Worm (Caenorhabditis elegans) whole organism, early embryonic: Measurements from ENCODE around the gene snx-6.

Source experiments
- B0310.2 ChIP-seq: sonication (generic microtip); optimal IDR thresholded peaks from 2 replicates; lab custom pipeline; 2016; ENCODE audit warnings: mild to moderate bottlenecking, missing genetic modification characterization, missing compliant biosample characterization
- F13C5.2 ChIP-seq: sonication (generic microtip); optimal IDR thresholded peaks from 2 replicates; lab custom pipeline; 2017; ENCODE audit warnings: mild to moderate bottlenecking, missing genetic modification characterization, inconsistent platforms, missing compliant biosample characterization
- aly-1 ChIP-seq: sonication (generic microtip); optimal IDR thresholded peaks from 2 replicates; lab custom pipeline; 2016; ENCODE audit warnings: missing genetic modification characterization, missing compliant biosample characterization
- ama-1 ChIP-seq: fragments of 150-350 bp; optimal IDR thresholded peaks from 2 replicates; lab custom pipeline; 2014
- ceh-13 ChIP-seq: fragments of 200-800 bp; sonication (Bioruptor generic); optimal IDR thresholded peaks from 2 replicates; lab custom pipeline; 2018; ENCODE audit warnings: mild to moderate bottlenecking, missing genetic modification characterization, missing compliant biosample characterization
- ceh-36 ChIP-seq: sonication (generic microtip); optimal IDR thresholded peaks from 2 replicates; lab custom pipeline; 2016; ENCODE audit warnings: missing genetic modification characterization, inconsistent platforms, missing compliant biosample characterization
- ets-7 ChIP-seq: sonication (generic microtip); optimal IDR thresholded peaks from 2 replicates; lab custom pipeline; 2016; ENCODE audit warnings: missing genotype, missing genetic modification characterization, missing compliant biosample characterization
- flt-1 ChIP-seq: fragments of 200-800 bp; sonication (Bioruptor generic); IDR thresholded peaks from 2 replicates; pipeline ENCODE4 v1.3.6; 2022; ENCODE audit warnings: missing genetic modification characterization, missing compliant biosample characterization
- hmbx-1 ChIP-seq: sonication (generic microtip); optimal IDR thresholded peaks from 2 replicates; lab custom pipeline; 2016; ENCODE audit warnings: mild to moderate bottlenecking, missing genetic modification characterization, missing compliant biosample characterization
- hmg-4 ChIP-seq: fragments of 200-800 bp; sonication (Bioruptor generic); optimal IDR thresholded peaks from 2 replicates; lab custom pipeline; 2018; ENCODE audit warnings: mild to moderate bottlenecking, missing genetic modification characterization, missing compliant biosample characterization
- hnd-1 ChIP-seq: sonication (generic microtip); optimal IDR thresholded peaks from 2 replicates; lab custom pipeline; 2016; ENCODE audit warnings: missing genetic modification characterization, missing compliant biosample characterization
- pes-1 ChIP-seq: fragments of 200-800 bp; sonication (Bioruptor generic); IDR thresholded peaks from 2 replicates; pipeline ENCODE4 v1.3.6; 2022; ENCODE audit warnings: missing genetic modification reagents, missing genetic modification characterization, missing compliant biosample characterization
- scrt-1 ChIP-seq: fragments of 200-800 bp; sonication (Bioruptor generic); IDR thresholded peaks from 2 replicates; pipeline ENCODE4 v1.3.6; 2022; ENCODE audit warnings: missing genetic modification characterization, missing compliant biosample characterization
- sea-1 ChIP-seq: fragments of 200-800 bp; sonication (Bioruptor generic); conservative IDR thresholded peaks from 2 replicates; pipeline ENCODE4 v1.3.6; 2022; ENCODE audit warnings: missing genetic modification characterization, missing compliant biosample characterization
- tbx-11 ChIP-seq: fragments of 200-800 bp; sonication (Bioruptor generic); IDR thresholded peaks from 2 replicates; pipeline ENCODE4 v1.3.6; 2022; ENCODE audit warnings: missing genetic modification characterization, missing compliant biosample characterization
- tbx-37 ChIP-seq: fragments of 200-800 bp; sonication (Bioruptor generic); conservative IDR thresholded peaks from 2 replicates; pipeline ENCODE4 v1.3.6; 2022; ENCODE audit warnings: missing genetic modification reagents, missing genetic modification characterization, missing compliant biosample characterization
- tra-4 ChIP-seq: sonication (generic microtip); optimal IDR thresholded peaks from 2 replicates; lab custom pipeline; 2017; ENCODE audit warnings: missing genetic modification characterization, missing compliant biosample characterization

Gene snx-6

DNA sequence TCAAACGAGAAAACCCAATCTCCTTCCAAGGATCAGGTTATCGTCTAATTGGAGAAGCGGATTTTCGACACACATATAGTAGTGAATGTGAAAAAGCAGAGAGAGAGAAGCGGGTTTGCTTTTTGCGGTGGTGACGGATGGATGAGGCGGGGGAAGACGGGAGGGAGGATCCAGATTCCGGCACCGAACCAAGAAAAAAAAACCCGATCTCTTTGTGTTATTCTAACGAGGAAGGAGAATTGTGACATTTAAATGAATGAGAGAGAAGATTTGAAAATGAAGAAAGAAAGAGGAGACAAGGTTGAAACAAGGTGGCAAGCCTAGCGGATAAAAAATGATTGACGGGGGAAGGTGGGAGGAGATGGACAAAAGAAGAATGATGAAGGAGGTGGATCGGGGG is 24.0 kb upstream of the snx-6 start:
- TF ChIP-seq tbx-11 (GFP tag; lab: Robert Waterston, UW) (no peak), ceh-13 (no peak), hmg-4 (GFP tag; lab: Kevin White, UChicago) (no peak), scrt-1 (GFP tag; lab: Robert Waterston, UW) (no peak), tbx-37 (GFP tag; lab: Robert Waterston, UW) (no peak), tra-4 (no peak), ets-7 (tag; lab: Kevin White, UChicago) (no peak), ama-1 (lab: Kevin White, UChicago) (no peak), B0310.2 (tag; lab: Kevin White, UChicago) (no peak), hmbx-1 (tag; lab: Kevin White, UChicago) (no peak), hnd-1 (no peak), F13C5.2 (tag; lab: Kevin White, UChicago) (no peak), flt-1 (GFP tag; lab: Robert Waterston, UW) (no peak), sea-1 (no peak), aly-1 (no peak), ceh-36 (tag; lab: Kevin White, UChicago) (no peak), pes-1 (GFP tag; lab: Robert Waterston, UW) (no peak)

DNA sequence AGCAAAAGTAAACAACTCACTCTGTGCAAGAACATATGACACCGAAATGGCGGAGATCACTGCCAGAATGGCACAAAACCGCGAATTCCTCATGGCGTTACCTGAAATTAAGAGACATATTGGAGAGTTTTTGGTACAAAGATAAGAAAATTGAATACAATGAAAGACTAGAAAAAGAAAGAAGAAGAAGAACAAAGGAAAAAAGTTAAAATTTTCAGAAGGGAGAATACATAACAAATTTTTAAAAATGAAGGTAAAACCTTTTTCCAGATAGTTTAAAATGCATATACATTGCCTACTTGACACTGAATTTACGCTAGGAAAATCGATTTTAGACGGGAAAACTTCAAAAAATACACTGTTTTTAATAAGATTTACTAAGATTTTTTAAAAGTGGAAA is 21.4 kb upstream of the snx-6 start, which contains the start of gene lon-8:
Gene lon-8 (minus strand): TSS at position 101 of the 400 bp plus-strand sequence.
- TF ChIP-seq ets-7 (tag; lab: Kevin White, UChicago): no peak
- no peak for TF ChIP-seq sea-1
- TF ChIP-seq hmbx-1 (tag; lab: Kevin White, UChicago): no peak
- no peak for TF ChIP-seq ceh-36 (tag; lab: Kevin White, UChicago)

DNA sequence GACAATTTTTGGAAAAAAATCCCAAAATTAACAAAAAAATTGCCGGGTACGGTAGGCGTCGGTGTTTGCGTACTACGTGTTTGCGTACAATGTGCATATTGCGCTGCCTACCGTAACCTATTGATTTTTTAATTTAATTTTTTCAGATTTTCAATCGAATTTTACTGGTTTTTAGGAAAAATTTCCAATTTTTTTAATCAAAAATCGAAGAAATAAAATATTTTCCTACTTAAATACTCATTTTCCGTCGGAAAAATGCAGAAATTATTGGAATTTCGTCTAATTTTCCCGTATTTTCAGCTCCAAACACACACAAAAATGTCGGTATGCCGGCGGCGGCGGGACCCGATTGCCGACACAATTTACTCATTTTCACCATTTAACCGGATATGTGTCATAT is 6.1 kb upstream of the snx-6 start, which contains the start of gene Y59A8B.21:
Gene Y59A8B.21 (plus strand): TSS at position 301 of the 400 bp plus-strand sequence.
- TF ChIP-seq hmg-4 (GFP tag; lab: Kevin White, UChicago) (no peak), aly-1 (no peak), hnd-1 (no peak), ama-1 (lab: Kevin White, UChicago) (no peak), F13C5.2 (tag; lab: Kevin White, UChicago) (no peak), B0310.2 (tag; lab: Kevin White, UChicago) (no peak), tra-4 (no peak), flt-1 (GFP tag; lab: Robert Waterston, UW) (no peak)

DNA sequence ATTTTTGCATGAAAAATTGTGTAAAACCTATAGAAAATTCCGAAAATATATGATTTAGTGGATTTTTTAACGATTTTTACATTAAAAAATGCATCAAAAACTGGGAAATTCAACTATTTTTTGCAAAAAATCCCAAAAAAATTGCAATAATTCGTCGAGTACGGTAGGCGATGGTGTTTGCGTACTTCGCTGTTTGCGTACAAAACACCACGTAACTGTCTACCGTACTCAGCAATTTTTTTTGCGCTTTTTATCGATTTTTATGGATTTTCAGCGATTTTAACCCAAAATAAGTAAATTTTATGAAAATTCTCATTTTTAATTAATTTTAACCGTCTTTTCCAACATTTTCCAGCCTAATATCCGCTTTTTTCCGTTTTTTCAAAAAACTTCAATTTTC is 3.1 kb upstream of the snx-6 start:
- TF ChIP-seq ceh-36 (tag; lab: Kevin White, UChicago): no peak
- no peak for TF ChIP-seq F13C5.2 (tag; lab: Kevin White, UChicago)
- no peak for TF ChIP-seq scrt-1 (GFP tag; lab: Robert Waterston, UW)
- no peak for TF ChIP-seq hmg-4 (GFP tag; lab: Kevin White, UChicago)
- no peak for TF ChIP-seq aly-1
- no peak for TF ChIP-seq flt-1 (GFP tag; lab: Robert Waterston, UW)
- TF ChIP-seq tbx-11 (GFP tag; lab: Robert Waterston, UW): no peak
- TF ChIP-seq hmbx-1 (tag; lab: Kevin White, UChicago): no peak
- no peak for TF ChIP-seq sea-1
- TF ChIP-seq ama-1 (lab: Kevin White, UChicago): no peak
- TF ChIP-seq hnd-1: no peak
- TF ChIP-seq ets-7 (tag; lab: Kevin White, UChicago): no peak
- TF ChIP-seq pes-1 (GFP tag; lab: Robert Waterston, UW): no peak
- no peak for TF ChIP-seq tra-4
- no peak for TF ChIP-seq ceh-13
- TF ChIP-seq tbx-37 (GFP tag; lab: Robert Waterston, UW): no peak
- no peak for TF ChIP-seq B0310.2 (tag; lab: Kevin White, UChicago)

DNA sequence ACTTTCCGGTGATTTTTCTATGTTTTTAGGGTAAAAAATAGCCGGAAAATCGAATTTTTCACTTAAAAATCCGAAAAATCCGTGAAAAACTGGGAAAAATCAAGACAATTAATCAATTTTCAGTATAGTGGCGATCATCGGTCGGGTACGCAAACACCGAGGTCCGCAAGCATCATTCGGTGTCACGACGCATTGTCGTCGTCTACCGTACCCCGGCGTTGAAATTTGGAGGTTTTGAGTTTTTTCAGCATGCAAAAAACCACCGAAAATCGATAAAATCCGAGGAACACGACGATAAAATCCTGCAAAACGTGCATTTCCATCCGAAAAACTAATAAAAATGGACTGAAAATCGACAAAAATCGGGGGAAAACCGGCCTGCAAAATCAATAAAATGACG is 1.9 kb upstream of the snx-6 start:
- no peak for TF ChIP-seq B0310.2 (tag; lab: Kevin White, UChicago)
- TF ChIP-seq hmg-4 (GFP tag; lab: Kevin White, UChicago): no peak
- TF ChIP-seq tbx-11 (GFP tag; lab: Robert Waterston, UW): no peak
- TF ChIP-seq ama-1 (lab: Kevin White, UChicago): no peak
- TF ChIP-seq aly-1: no peak
- no peak for TF ChIP-seq F13C5.2 (tag; lab: Kevin White, UChicago)
- no peak for TF ChIP-seq pes-1 (GFP tag; lab: Robert Waterston, UW)
- TF ChIP-seq tra-4: no peak
- no peak for TF ChIP-seq hmbx-1 (tag; lab: Kevin White, UChicago)
- no peak for TF ChIP-seq scrt-1 (GFP tag; lab: Robert Waterston, UW)
- TF ChIP-seq ets-7 (tag; lab: Kevin White, UChicago): no peak
- TF ChIP-seq sea-1: no peak
- no peak for TF ChIP-seq flt-1 (GFP tag; lab: Robert Waterston, UW)

DNA sequence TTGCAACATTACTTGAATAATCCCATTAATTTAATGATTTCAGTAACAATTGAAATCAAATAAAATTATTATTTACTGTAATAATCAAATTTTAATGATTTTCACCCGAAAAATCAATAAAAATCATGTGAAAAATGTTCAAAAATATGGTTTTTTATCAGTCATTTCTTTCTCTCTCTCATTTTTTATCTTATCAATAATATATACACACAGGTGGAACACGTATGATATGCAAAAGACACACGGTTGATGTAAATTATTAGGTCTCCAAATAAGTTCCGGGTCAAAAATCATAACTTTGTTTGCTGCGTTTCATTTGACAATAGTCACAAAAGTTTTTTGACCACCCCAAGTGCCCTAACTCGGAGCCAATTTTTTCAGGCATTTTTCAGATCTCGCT is 1.7 kb downstream of the snx-6 start:
- TF ChIP-seq hmbx-1 (tag; lab: Kevin White, UChicago) (no peak), tra-4 (no peak), sea-1 (no peak), ets-7 (tag; lab: Kevin White, UChicago) (no peak), B0310.2 (tag; lab: Kevin White, UChicago) (no peak), tbx-37 (GFP tag; lab: Robert Waterston, UW) (no peak), hmg-4 (GFP tag; lab: Kevin White, UChicago) (no peak), flt-1 (GFP tag; lab: Robert Waterston, UW) (no peak), scrt-1 (GFP tag; lab: Robert Waterston, UW) (no peak), tbx-11 (GFP tag; lab: Robert Waterston, UW) (no peak), F13C5.2 (tag; lab: Kevin White, UChicago) (no peak), ceh-13 (no peak)

DNA sequence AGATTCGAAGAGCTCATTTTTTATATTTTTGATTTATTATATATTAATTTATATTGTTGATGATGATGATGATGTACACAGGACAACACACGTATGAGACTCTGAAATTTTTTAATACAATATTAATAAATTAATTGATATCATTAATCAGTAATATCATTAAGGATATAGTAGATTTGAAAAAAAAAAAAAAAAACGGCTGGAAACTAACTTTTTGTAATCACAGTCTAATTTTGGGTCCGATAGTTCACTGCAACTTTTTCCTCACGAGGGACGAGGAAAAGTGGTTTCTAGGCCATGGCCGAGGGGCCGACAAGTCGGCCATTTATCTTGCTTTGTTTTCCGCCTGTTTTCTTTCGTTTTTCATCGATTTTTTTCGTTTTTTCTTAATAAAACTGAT is 13.1 kb downstream of the snx-6 start, which contains the start of gene gck-3:
Gene gck-3 (minus strand): TSS at position 101 of the 400 bp plus-strand sequence.
- TF ChIP-seq ceh-13: no peak
- TF ChIP-seq flt-1 (GFP tag; lab: Robert Waterston, UW): no peak
- TF ChIP-seq B0310.2 (tag; lab: Kevin White, UChicago): no peak
- no peak for TF ChIP-seq ceh-36 (tag; lab: Kevin White, UChicago)
- TF ChIP-seq scrt-1 (GFP tag; lab: Robert Waterston, UW): no peak
- no peak for TF ChIP-seq hmbx-1 (tag; lab: Kevin White, UChicago)
- no peak for TF ChIP-seq aly-1
- TF ChIP-seq tra-4: no peak
- no peak for TF ChIP-seq tbx-11 (GFP tag; lab: Robert Waterston, UW)
- no peak for TF ChIP-seq F13C5.2 (tag; lab: Kevin White, UChicago)
- TF ChIP-seq sea-1: no peak
- no peak for TF ChIP-seq hnd-1
- no peak for TF ChIP-seq hmg-4 (GFP tag; lab: Kevin White, UChicago)
- TF ChIP-seq tbx-37 (GFP tag; lab: Robert Waterston, UW): no peak
- TF ChIP-seq ama-1 (lab: Kevin White, UChicago): no peak
- no peak for TF ChIP-seq pes-1 (GFP tag; lab: Robert Waterston, UW)
- no peak for TF ChIP-seq ets-7 (tag; lab: Kevin White, UChicago)
